Worm (Caenorhabditis elegans) whole organism, L1 larva: ENCODE measurements around the gene citk-1.

Experiments used
- C16A3.4 ChIP-seq: fragments of 150-350 bp; optimal IDR thresholded peaks from 2 replicates; lab custom pipeline; 2014; ENCODE audit warnings: missing biosample characterization, missing genetic modification characterization
- Y116A8C.19 ChIP-seq: sonication (generic microtip); optimal IDR thresholded peaks from 2 replicates; lab custom pipeline; 2016; ENCODE audit warnings: missing compliant biosample characterization, missing genetic modification characterization, borderline replicate concordance
- alr-1 ChIP-seq: fragments of 200-800 bp; sonication (Bioruptor generic); optimal IDR thresholded peaks from 2 replicates; lab custom pipeline; 2018; ENCODE audit warnings: borderline replicate concordance, mild to moderate bottlenecking, missing genetic modification characterization, missing compliant biosample characterization
- aly-2 ChIP-seq: fragments of 150-350 bp; optimal IDR thresholded peaks from 2 replicates; lab custom pipeline; 2014; ENCODE audit warnings: missing biosample characterization, missing genetic modification characterization
- ama-1 ChIP-seq: fragments of 150-350 bp; optimal IDR thresholded peaks from 2 replicates; lab custom pipeline; 2014
- blmp-1 ChIP-seq: fragments of 150-350 bp; optimal IDR thresholded peaks from 2 replicates; lab custom pipeline; 2014; ENCODE audit warnings: missing biosample characterization, missing genetic modification characterization
- ceh-82 ChIP-seq, 3 experiments: fragments of 150-350 bp in 1 of 3; sonication (generic microtip) in 2 of 3; optimal IDR thresholded peaks; 2 replicates each; lab custom pipeline; 2014 to 2017; ENCODE audit warnings: missing biosample characterization in 3 of 3, missing genetic modification characterization in 3 of 3
- ceh-90 ChIP-seq: sonication (generic microtip); optimal IDR thresholded peaks from 2 replicates; lab custom pipeline; 2016; ENCODE audit warnings: missing genetic modification characterization, missing compliant biosample characterization
- dpl-1 ChIP-seq, 3 experiments: fragments of 150-350 bp in 2 of 3; sonication (generic microtip) in 1 of 3; optimal IDR thresholded peaks; 2 replicates each; lab custom pipeline; 2014 to 2017; ENCODE audit warnings: missing biosample characterization in 3 of 3, missing genetic modification characterization in 3 of 3, missing genetic modification reagents in 3 of 3
- efl-3 ChIP-seq: fragments of 200-800 bp; sonication (Bioruptor generic); optimal IDR thresholded peaks from 2 replicates; lab custom pipeline; 2018; ENCODE audit warnings: mild to moderate bottlenecking, missing genetic modification characterization, missing compliant biosample characterization
- egl-27 ChIP-seq, 2 experiments: fragments of 150-350 bp in 1 of 2; sonication (generic microtip); optimal IDR thresholded peaks; 3 replicates each; lab custom pipeline; 2017 to 2018; ENCODE audit warnings: missing biosample characterization in 2 of 2, missing genetic modification characterization in 2 of 2, missing genetic modification reagents in 2 of 2
- elt-2 ChIP-seq: sonication (generic microtip); optimal IDR thresholded peaks from 2 replicates; lab custom pipeline; 2016; ENCODE audit warnings: missing genetic modification characterization, mild to moderate bottlenecking, inconsistent platforms, missing compliant biosample characterization, missing genetic modification reagents
- elt-3 ChIP-seq, 6 experiments: fragments of 150-350 bp in 1 of 6; sonication (generic microtip); optimal IDR thresholded peaks; 2 replicates each; lab custom pipeline; 2017 to 2018; ENCODE audit warnings: missing biosample characterization in 6 of 6, missing genetic modification characterization in 6 of 6, inconsistent platforms in 1 of 6
- ets-5 ChIP-seq: fragments of 200-800 bp; sonication (Bioruptor generic); IDR thresholded peaks from 2 replicates; pipeline ENCODE4 v1.3.6; 2022; ENCODE audit warnings: missing genetic modification characterization, missing compliant biosample characterization
- fkh-10 ChIP-seq: sonication (generic microtip); optimal IDR thresholded peaks from 2 replicates; lab custom pipeline; 2017; ENCODE audit warnings: missing biosample characterization, missing genetic modification reagents, missing genetic modification characterization
- fkh-4 ChIP-seq: sonication (generic microtip); optimal IDR thresholded peaks from 2 replicates; lab custom pipeline; 2016; ENCODE audit warnings: missing compliant biosample characterization, missing genetic modification characterization, borderline replicate concordance
- fkh-8 ChIP-seq: sonication (generic microtip); optimal IDR thresholded peaks from 2 replicates; lab custom pipeline; 2016; ENCODE audit warnings: mild to moderate bottlenecking, missing genetic modification characterization, missing compliant biosample characterization
- fos-1 ChIP-seq: fragments of 150-350 bp; optimal IDR thresholded peaks from 2 replicates; lab custom pipeline; 2014; ENCODE audit warnings: missing biosample characterization, missing genetic modification characterization
- grh-1 ChIP-seq: fragments of 200-800 bp; sonication (Bioruptor generic); IDR thresholded peaks from 2 replicates; pipeline ENCODE4 v1.3.6; 2022; ENCODE audit warnings: missing genetic modification reagents, missing genetic modification characterization, missing compliant biosample characterization
- hlh-17 ChIP-seq: fragments of 200-800 bp; sonication (Bioruptor generic); optimal IDR thresholded peaks from 2 replicates; lab custom pipeline; 2018; ENCODE audit warnings: missing genetic modification characterization, mild to moderate bottlenecking, missing compliant biosample characterization, moderate library complexity, borderline replicate concordance
- hlh-4 ChIP-seq: sonication (generic microtip); optimal IDR thresholded peaks from 2 replicates; lab custom pipeline; 2016; ENCODE audit warnings: mild to moderate bottlenecking, missing genetic modification characterization, missing compliant biosample characterization
- irx-1 ChIP-seq: sonication (generic microtip); optimal IDR thresholded peaks from 2 replicates; lab custom pipeline; 2016; ENCODE audit warnings: missing genetic modification characterization, missing compliant biosample characterization
- isw-1 ChIP-seq: fragments of 200-800 bp; sonication (Bioruptor generic); IDR thresholded peaks from 2 replicates; pipeline ENCODE4 v1.3.6; 2022; ENCODE audit warnings: missing genetic modification characterization, missing compliant biosample characterization
- lin-39 ChIP-seq: fragments of 150-350 bp; optimal IDR thresholded peaks from 2 replicates; lab custom pipeline; 2014; ENCODE audit warnings: missing biosample characterization, missing genetic modification reagents, missing genetic modification characterization
- lir-3 ChIP-seq: sonication (generic microtip); optimal IDR thresholded peaks from 2 replicates; lab custom pipeline; 2016; ENCODE audit warnings: mild to moderate bottlenecking, missing genetic modification characterization, moderate library complexity, missing compliant biosample characterization; ENCODE audit not compliant: poor library complexity
- mab-9 ChIP-seq: fragments of 200-800 bp; sonication (Bioruptor generic); IDR thresholded peaks from 2 replicates; pipeline ENCODE4 v1.3.6; 2022; ENCODE audit warnings: missing genetic modification reagents, missing genetic modification characterization, missing compliant biosample characterization
- mdl-1 ChIP-seq, 2 experiments: fragments of 150-350 bp; optimal IDR thresholded peaks; 2 replicates each; lab custom pipeline; 2014 to 2017; ENCODE audit warnings: missing biosample characterization in 2 of 2, missing genetic modification characterization in 2 of 2, inconsistent platforms in 1 of 2
- mep-1 ChIP-seq: fragments of 150-350 bp; optimal IDR thresholded peaks from 2 replicates; lab custom pipeline; 2014; ENCODE audit warnings: missing biosample characterization, missing genetic modification characterization
- nhr-12 ChIP-seq: sonication (generic microtip); optimal IDR thresholded peaks from 2 replicates; lab custom pipeline; 2017; ENCODE audit warnings: missing biosample characterization, missing genetic modification characterization
- nhr-19 ChIP-seq: fragments of 200-800 bp; sonication (Bioruptor generic); conservative IDR thresholded peaks from 2 replicates; pipeline ENCODE4 v1.3.6; 2022; ENCODE audit warnings: missing genetic modification characterization, missing compliant biosample characterization
- nhr-20 ChIP-seq: sonication (generic microtip); optimal IDR thresholded peaks from 2 replicates; lab custom pipeline; 2016; ENCODE audit warnings: mild to moderate bottlenecking, missing genetic modification characterization, missing compliant biosample characterization
- nhr-28 ChIP-seq: fragments of 150-350 bp; optimal IDR thresholded peaks from 2 replicates; lab custom pipeline; 2014; ENCODE audit warnings: missing biosample characterization, missing genetic modification characterization
- nhr-71 ChIP-seq: sonication (generic microtip); optimal IDR thresholded peaks from 2 replicates; lab custom pipeline; 2016; ENCODE audit warnings: mild to moderate bottlenecking, missing genetic modification characterization, moderate library complexity, missing compliant biosample characterization
- nhr-85 ChIP-seq: sonication (generic microtip); peaks from one replicate; lab custom pipeline; 2016; ENCODE audit warnings: missing genetic modification characterization, inconsistent platforms, missing compliant biosample characterization
- rnt-1 ChIP-seq: sonication (generic microtip); optimal IDR thresholded peaks from 2 replicates; lab custom pipeline; 2016; ENCODE audit warnings: mild to moderate bottlenecking, missing genetic modification characterization, moderate library complexity, missing compliant biosample characterization
- snpc-4 ChIP-seq: fragments of 150-350 bp; optimal IDR thresholded peaks from 2 replicates; lab custom pipeline; 2014; ENCODE audit warnings: missing biosample characterization, missing genetic modification characterization
- snu-23 ChIP-seq: sonication (generic microtip); optimal IDR thresholded peaks from 2 replicates; lab custom pipeline; 2016; ENCODE audit warnings: missing genetic modification characterization, missing compliant biosample characterization
- tlp-1 ChIP-seq: fragments of 150-350 bp; optimal IDR thresholded peaks from 2 replicates; lab custom pipeline; 2014; ENCODE audit warnings: missing biosample characterization, missing genetic modification characterization
- unc-130 ChIP-seq: fragments of 150-350 bp; optimal IDR thresholded peaks from 2 replicates; lab custom pipeline; 2017; ENCODE audit warnings: missing biosample characterization, missing genetic modification characterization, inconsistent platforms
- unc-98 ChIP-seq: fragments of 200-800 bp; sonication (Bioruptor generic); IDR thresholded peaks from 2 replicates; pipeline ENCODE4 v1.3.6; 2022; ENCODE audit warnings: missing genetic modification characterization, missing compliant biosample characterization
- vab-15 ChIP-seq: sonication (generic microtip); optimal IDR thresholded peaks from 2 replicates; lab custom pipeline; 2017; ENCODE audit warnings: missing genotype, mild to moderate bottlenecking, missing genetic modification characterization, missing compliant biosample characterization
- zip-4 ChIP-seq: fragments of 200-800 bp; sonication (Bioruptor generic); optimal IDR thresholded peaks from 2 replicates; lab custom pipeline; 2018; ENCODE audit warnings: mild to moderate bottlenecking, missing genetic modification characterization, moderate library complexity, missing compliant biosample characterization

Gene citk-1

ce11 chrII:13938290-13938689 lies 29.6 kb downstream of the citk-1 start:
- TF ChIP-seq nhr-71 (tag; lab: Kevin White, UChicago): no peak
- no peak for TF ChIP-seq fos-1 (tag; lab: Kevin White, UChicago)

- TF ChIP-seq mep-1 (tag; lab: Kevin White, UChicago): no peak
- TF ChIP-seq, all 84 proteins: peak for 0
Measured at ce11 chrII:13939531-13939930, 30.8 kb downstream of the citk-1 start, which contains the start of gene W07G1.1. W07G1.1 (minus strand) TSS chrII:13939631.

- TF ChIP-seq ama-1 (lab: Kevin White, UChicago) (no peak), elt-2 (tag; lab: Kevin White, UChicago) (peak; percentile 44), fkh-8 (tag; lab: Kevin White, UChicago) (no peak)
Measured at ce11 chrII:13945527-13945926, 36.8 kb downstream of the citk-1 start.

DNA sequence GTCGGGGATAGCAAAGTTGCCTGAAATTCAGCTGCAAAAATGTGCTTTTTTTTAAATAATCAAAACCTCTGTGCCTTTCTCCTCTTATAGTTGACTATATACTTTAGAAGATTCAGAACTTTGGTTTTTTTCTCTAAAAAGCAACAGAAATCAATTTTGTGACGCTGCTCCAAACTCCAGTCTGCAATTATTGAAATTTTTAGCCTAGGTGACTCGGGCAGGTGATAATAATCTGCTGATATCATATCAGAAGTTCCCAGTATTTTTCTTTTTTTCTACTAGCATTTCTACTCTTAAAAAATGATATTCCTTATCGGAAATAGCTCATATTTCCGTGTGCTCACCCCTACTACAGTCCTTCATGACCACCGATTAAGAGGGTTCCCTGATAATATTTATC lies 40.6 kb downstream of the citk-1 start, which contains the start of gene sre-44:
TSS of gene sre-44 (plus strand) at position 301 of the 400 bp plus-strand sequence.
- TF ChIP-seq Y116A8C.19 (tag; lab: Kevin White, UChicago): no peak
- TF ChIP-seq nhr-85 (tag; lab: Kevin White, UChicago): peak; percentile 20
- TF ChIP-seq ceh-82 (tag; optimal IDR thresholded peaks at IDR 0.05; lab: Kevin White, UChicago): no peak
- TF ChIP-seq lin-39 (tag; lab: Kevin White, UChicago): no peak
- TF ChIP-seq vab-15: no peak
- no peak for TF ChIP-seq snpc-4 (tag; lab: Kevin White, UChicago)
- TF ChIP-seq blmp-1 (tag; lab: Kevin White, UChicago): no peak
- TF ChIP-seq fkh-10 (GFP tag; lab: Kevin White, UChicago): no peak
- TF ChIP-seq mab-9 (GFP tag; lab: Robert Waterston, UW): no peak
- TF ChIP-seq elt-2 (tag; lab: Kevin White, UChicago): peak; percentile 26

ce11 chrII:13951986-13952385 lies 43.3 kb downstream of the citk-1 start:
- TF ChIP-seq irx-1 (tag; lab: Kevin White, UChicago) (no peak), zip-4 (no peak), C16A3.4 (tag; lab: Kevin White, UChicago) (no peak), nhr-12 (no peak), nhr-28 (tag; lab: Kevin White, UChicago) (no peak), nhr-20 (tag; lab: Kevin White, UChicago) (no peak), dpl-1 (GFP tag; optimal IDR thresholded peaks at IDR 0.05; lab: Kevin White, UChicago) (no peak), vab-15 (no peak), lir-3 (tag; lab: Kevin White, UChicago) (no peak), aly-2 (tag; lab: Kevin White, UChicago) (no peak), snpc-4 (tag; lab: Kevin White, UChicago) (no peak), ceh-90 (tag; lab: Kevin White, UChicago) (no peak), isw-1 (GFP tag; lab: Robert Waterston, UW) (no peak), unc-130 (tag; lab: Kevin White, UChicago) (no peak), rnt-1 (tag; lab: Kevin White, UChicago) (no peak), grh-1 (no peak), nhr-71 (tag; lab: Kevin White, UChicago) (no peak), fkh-4 (tag; lab: Kevin White, UChicago) (no peak), hlh-17 (GFP tag; lab: Kevin White, UChicago) (no peak), alr-1 (tag; lab: Kevin White, UChicago) (no peak)
- TF ChIP-seq, all 84 proteins: peak for 0

- TF ChIP-seq mdl-1 (tag; optimal IDR thresholded peaks at IDR 0.05; lab: Kevin White, UChicago) (peak in 1 of 2 experiments; percentile 5), ets-5 (GFP tag; lab: Robert Waterston, UW) (no peak), hlh-4 (tag; lab: Kevin White, UChicago) (no peak), nhr-19 (GFP tag; lab: Robert Waterston, UW) (0 out of 2 replicates have a peak, but pooled peaks have one; percentile 6), snu-23 (GFP tag; lab: Kevin White, UChicago) (peak; percentile 38), elt-3 (tag; optimal IDR thresholded peaks at IDR 0.05; lab: Kevin White, UChicago) (peak in 1 of 6 experiments; percentile 39), alr-1 (tag; lab: Kevin White, UChicago) (no peak), egl-27 (tag; optimal IDR thresholded peaks at IDR 0.05; lab: Kevin White, UChicago) (no peak), grh-1 (no peak), unc-98 (no peak), tlp-1 (tag; lab: Kevin White, UChicago) (no peak), nhr-20 (tag; lab: Kevin White, UChicago) (peak; percentile 61), efl-3 (no peak), mep-1 (tag; lab: Kevin White, UChicago) (peak; percentile 64), dpl-1 (GFP tag; optimal IDR thresholded peaks at IDR 0.05; lab: Kevin White, UChicago) (peak in 1 of 3 experiments; percentile 28), elt-2 (tag; lab: Kevin White, UChicago) (peak; percentile 86)
Measured at ce11 chrII:13954077-13954476, 45.4 kb downstream of the citk-1 start.
